Worm (Caenorhabditis elegans): Measurements from ENCODE around the gene C56E6.2.
A peak's percentile ranks its signal among the peaks of the same experiment; 100 is the strongest.

Gene C56E6.2

ce11 chrII:6565077-6565476, 40.4 kb downstream of the C56E6.2 start, which contains the start of gene mpz-3 (continued):
- TF ChIP-seq egl-18 (GFP tag; IDR thresholded peaks at IDR 0.05), result no peak
- no peak for TF ChIP-seq Y56A3A.18 (GFP tag; IDR thresholded peaks at IDR 0.05)
- TF ChIP-seq F10E7.11 (tag; optimal IDR thresholded peaks at IDR 0.05), result no peak
- TF ChIP-seq ztf-18 (tag; optimal IDR thresholded peaks at IDR 0.05), result peak; percentile 58
- peak; percentile 58; the same call in 1 of the 2 replicates for TF ChIP-seq aptf-2 (GFP tag; conservative IDR thresholded peaks at IDR 0.05)
- peak; percentile 31 for TF ChIP-seq nhr-90 (tag; optimal IDR thresholded peaks at IDR 0.05)
- TF ChIP-seq xnd-1 (tag; optimal IDR thresholded peaks at IDR 0.05), result no peak
- peak; percentile 15 for TF ChIP-seq nhr-80 (tag; optimal IDR thresholded peaks at IDR 0.05)
- TF ChIP-seq hsf-1 (GFP tag; IDR thresholded peaks at IDR 0.05), result no peak
- no peak for TF ChIP-seq lin-40 (tag; optimal IDR thresholded peaks at IDR 0.05)
- TF ChIP-seq unc-62 (GFP tag; optimal IDR thresholded peaks at IDR 0.05), result no peak
- TF ChIP-seq chd-7 (tag; optimal IDR thresholded peaks at IDR 0.05), result no peak
- no peak for TF ChIP-seq T26A5.8 (tag; optimal IDR thresholded peaks at IDR 0.05)
- TF ChIP-seq C17E4.6 (GFP tag; IDR thresholded peaks at IDR 0.05), result 0 out of 2 replicates have a peak, but pooled peaks have one; percentile 19
- TF ChIP-seq dox-1 (GFP tag; IDR thresholded peaks at IDR 0.05), result no peak
- no peak for TF ChIP-seq lag-1 (GFP tag; IDR thresholded peaks at IDR 0.05)
- TF ChIP-seq ceh-91 (GFP tag; IDR thresholded peaks at IDR 0.05), result peak; percentile 21; the same call in 1 of the 2 replicates
- no peak for TF ChIP-seq nfyb-1 (GFP tag; IDR thresholded peaks at IDR 0.05)
- TF ChIP-seq ztf-25 (GFP tag; IDR thresholded peaks at IDR 0.05), result no peak
- TF ChIP-seq snpc-1.1 (tag; optimal IDR thresholded peaks at IDR 0.05; ENCODE audit: insufficient read depth), result no peak
- no peak for TF ChIP-seq dpl-1 (GFP tag; optimal IDR thresholded peaks at IDR 0.05)
- no peak for TF ChIP-seq ets-4 (GFP tag; optimal IDR thresholded peaks at IDR 0.05)
- TF ChIP-seq cebp-2 (GFP tag; IDR thresholded peaks at IDR 0.05), result no peak
- peak; percentile 85 for TF ChIP-seq lin-26 (GFP tag; IDR thresholded peaks at IDR 0.05)
- TF ChIP-seq F49E8.2 (tag; optimal IDR thresholded peaks at IDR 0.05; ENCODE audit: insufficient read depth), result peak; percentile 66

DNA sequence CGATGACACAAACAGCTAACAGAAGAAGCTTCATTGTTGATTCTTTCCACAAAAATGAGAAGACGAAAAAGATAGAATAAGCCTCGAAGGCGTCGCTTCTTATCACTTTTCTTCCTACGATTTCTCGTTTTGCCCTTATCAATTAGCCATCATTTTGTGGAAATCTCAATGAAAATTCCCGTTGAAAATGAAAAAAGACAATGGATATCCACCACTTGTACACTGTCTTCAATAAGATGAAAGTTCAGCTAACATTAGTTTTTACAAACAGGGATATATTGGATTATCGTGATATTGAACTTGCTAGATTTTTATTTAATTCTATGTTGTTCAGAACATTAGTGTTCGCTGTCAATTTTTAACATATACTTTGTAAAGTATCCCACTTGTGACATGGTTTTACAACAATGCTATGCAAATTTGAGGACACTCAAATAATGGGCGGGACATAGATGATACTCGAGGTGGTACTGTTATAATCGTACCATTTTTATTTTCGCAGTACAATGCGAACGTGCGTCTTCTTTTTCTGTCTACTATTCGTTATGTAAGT, 42.0 kb downstream of the C56E6.2 start, which contains the start of the genes F18C5.5 and F18C5.9:
Gene F18C5.5 (minus strand): TSS at position 101 of the 553 bp plus-strand sequence.
Gene F18C5.9 (plus strand): TSS at position 503 of the 553 bp plus-strand sequence.
- TF ChIP-seq snpc-1.3 (tag; optimal IDR thresholded peaks at IDR 0.05; ENCODE audit: insufficient read depth) (no peak), lsy-27 (tag; optimal IDR thresholded peaks at IDR 0.05; ENCODE audit: borderline replicate concordance, insufficient read depth) (no peak), ztf-22 (GFP tag; optimal IDR thresholded peaks at IDR 0.05) (no peak), hlh-26 (GFP tag; conservative IDR thresholded peaks at IDR 0.05) (no peak), egl-44 (GFP tag; IDR thresholded peaks at IDR 0.05) (no peak), egl-18 (GFP tag; IDR thresholded peaks at IDR 0.05) (no peak), zfh-2 (GFP tag; conservative IDR thresholded peaks at IDR 0.05) (no peak), mxl-1 (tag; optimal IDR thresholded peaks at IDR 0.05) (no peak), efl-1 (GFP tag; optimal IDR thresholded peaks at IDR 0.05) (no peak), let-607 (tag; optimal IDR thresholded peaks at IDR 0.05) (no peak), lsl-1 (GFP tag; optimal IDR thresholded peaks at IDR 0.05) (no peak), ZK185.1 (tag; optimal IDR thresholded peaks at IDR 0.05; ENCODE audit: poor library complexity, severe bottlenecking) (no peak), sdz-38 (tag; optimal IDR thresholded peaks at IDR 0.05) (no peak)
